Fruit fly (Drosophila melanogaster) S2 (cell line): ENCODE data around the gene CG34273.

Experiments used
- CG8478 ChIP-seq: fragments of >200 bp; optimal IDR thresholded peaks from 2 replicates; lab custom pipeline; 2018
- CTCF ChIP-seq, 2 experiments: fragments of >200 bp; optimal IDR thresholded peaks; 2 replicates each; lab custom pipeline; 2018

DNA sequence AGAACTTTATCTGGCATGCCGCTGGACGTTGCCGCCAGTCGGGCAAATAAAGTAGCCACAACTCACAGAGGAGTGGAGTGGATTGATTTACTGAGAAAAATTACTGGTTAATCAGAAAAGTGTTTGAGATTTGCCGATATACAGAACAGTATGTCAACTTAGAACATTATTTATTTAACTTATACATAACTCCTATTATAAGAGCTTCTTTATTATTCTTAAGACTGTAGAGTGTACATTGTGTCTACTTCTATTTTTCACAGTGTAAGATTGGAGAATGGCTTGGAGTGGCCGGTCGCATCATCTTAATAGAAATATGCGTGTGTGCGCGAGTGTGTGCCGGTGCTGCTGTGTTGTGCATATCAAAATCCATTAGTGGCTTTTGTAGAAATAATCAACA is 46.2 kb upstream of the CG34273 start:
- TF ChIP-seq CTCF (optimal IDR thresholded peaks at IDR 0.05; lab: Kevin White, UChicago): no peak
- TF ChIP-seq CG8478 (lab: Kevin White, UChicago): no peak
